Worm (Caenorhabditis elegans) whole organism, mixed stage, embryonic: ENCODE data around the gene F53B1.3.

Experiments used
- ces-1 ChIP-seq: fragments of 150-350 bp; optimal IDR thresholded peaks from 2 replicates; lab custom pipeline; 2014; ENCODE audit warnings: missing biosample characterization, missing genetic modification reagents, missing genetic modification characterization
- elt-3 ChIP-seq: fragments of 150-350 bp; optimal IDR thresholded peaks from 2 replicates; lab custom pipeline; 2014; ENCODE audit warnings: missing biosample characterization, missing genetic modification characterization
- lin-32 ChIP-seq: fragments of 200-800 bp; sonication (Bioruptor generic); optimal IDR thresholded peaks from 2 replicates; lab custom pipeline; 2018; ENCODE audit warnings: mild to moderate bottlenecking, missing genetic modification characterization, missing compliant biosample characterization
- mep-1 ChIP-seq: fragments of 150-350 bp; optimal IDR thresholded peaks from 2 replicates; lab custom pipeline; 2017; ENCODE audit warnings: missing biosample characterization, missing genetic modification reagents, missing genetic modification characterization, inconsistent platforms
- mls-2 ChIP-seq: sonication (generic microtip); optimal IDR thresholded peaks from 2 replicates; lab custom pipeline; 2016; ENCODE audit warnings: mild to moderate bottlenecking, missing genetic modification characterization, moderate library complexity, missing compliant biosample characterization
- nhr-12 ChIP-seq: fragments of 150-350 bp; optimal IDR thresholded peaks from 2 replicates; lab custom pipeline; 2014; ENCODE audit warnings: missing biosample characterization, missing genetic modification characterization
- nhr-237 ChIP-seq: fragments of 150-350 bp; optimal IDR thresholded peaks from 2 replicates; lab custom pipeline; 2014; ENCODE audit warnings: missing biosample characterization, missing genetic modification characterization
- pha-4 ChIP-seq: fragments of 150-350 bp; optimal IDR thresholded peaks from 2 replicates; lab custom pipeline; 2018; ENCODE audit warnings: missing biosample characterization, missing genetic modification reagents, missing genetic modification characterization
- snpc-4 ChIP-seq: fragments of 150-350 bp; optimal IDR thresholded peaks from 2 replicates; lab custom pipeline; 2014; ENCODE audit warnings: missing biosample characterization, missing genetic modification characterization
- unc-62 ChIP-seq: fragments of 150-350 bp; optimal IDR thresholded peaks from 2 replicates; lab custom pipeline; 2014; ENCODE audit warnings: missing biosample characterization, missing genetic modification reagents, missing genetic modification characterization
- zip-8 ChIP-seq: fragments of 150-350 bp; optimal IDR thresholded peaks from 2 replicates; lab custom pipeline; 2014; ENCODE audit warnings: missing biosample characterization, missing genetic modification characterization
- ztf-11 ChIP-seq: fragments of 150-350 bp; optimal IDR thresholded peaks from 2 replicates; lab custom pipeline; 2014; ENCODE audit warnings: missing biosample characterization, missing genetic modification characterization

DNA sequence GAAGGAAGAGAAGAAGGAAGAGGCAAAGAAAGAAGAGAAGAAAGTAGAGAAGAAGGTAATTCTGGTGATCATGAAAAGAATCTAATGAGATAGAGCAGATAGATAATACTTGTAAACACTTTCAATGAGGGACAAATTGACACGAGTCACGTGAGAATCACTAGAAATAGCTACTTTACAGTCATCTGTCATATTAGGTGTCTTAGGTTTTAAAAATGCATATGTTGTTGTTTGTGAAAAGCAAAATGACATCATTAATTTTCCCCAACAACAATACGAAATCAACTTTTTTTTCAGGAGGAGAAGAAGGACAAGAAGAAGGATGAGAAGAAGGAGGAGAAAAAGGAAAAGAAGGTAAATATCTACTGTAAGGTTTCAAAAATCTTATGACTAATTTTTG is 30.2 kb upstream of the F53B1.3 start:
- TF ChIP-seq pha-4 (tag; lab: Kevin White, UChicago) (no peak), nhr-237 (tag; lab: Kevin White, UChicago) (no peak), zip-8 (tag; lab: Kevin White, UChicago) (no peak), mep-1 (tag; lab: Kevin White, UChicago) (no peak), unc-62 (GFP tag; lab: Kevin White, UChicago) (no peak), lin-32 (GFP tag; lab: Kevin White, UChicago) (no peak), ces-1 (GFP tag; lab: Kevin White, UChicago) (no peak), snpc-4 (tag; lab: Kevin White, UChicago) (no peak), ztf-11 (no peak), nhr-12 (tag; lab: Kevin White, UChicago) (no peak), mls-2 (tag; lab: Kevin White, UChicago) (no peak), elt-3 (no peak)
